Fruit fly (Drosophila melanogaster) whole organism, embryonic: ENCODE measurements around the gene CG4660.

ENCODE experiments used
- Atf-2 ChIP-seq: fragments of 200-800 bp; sonication (Bioruptor generic); optimal IDR thresholded peaks from 2 replicates; lab custom pipeline; 2016; ENCODE audit warnings: missing biosample characterization, missing genetic modification characterization
- CG10979 ChIP-seq: fragments of 200-800 bp; sonication (Bioruptor generic); optimal IDR thresholded peaks from 2 replicates; lab custom pipeline; 2018; ENCODE audit warnings: missing biosample characterization, mild to moderate bottlenecking, missing genetic modification characterization, moderate library complexity
- CG11093 ChIP-seq: fragments of 200-800 bp; sonication (Bioruptor generic); IDR thresholded peaks from 3 replicates; pipeline ENCODE4 v1.3.6; 2022; ENCODE audit warnings: missing biosample characterization, missing genetic modification characterization
- CG1233 ChIP-seq: fragments of 200-800 bp; sonication (Bioruptor generic); optimal IDR thresholded peaks from 4 replicates; lab custom pipeline; 2018; ENCODE audit warnings: missing biosample characterization, mild to moderate bottlenecking, missing genetic modification characterization
- CG12659 ChIP-seq: fragments of 200-800 bp; sonication (Bioruptor generic); optimal IDR thresholded peaks from 3 replicates; lab custom pipeline; 2017; ENCODE audit warnings: mild to moderate bottlenecking, missing biosample characterization, missing genetic modification reagents, missing genetic modification characterization
- CG12769 ChIP-seq: fragments of 200-800 bp; sonication (Bioruptor generic); optimal IDR thresholded peaks from 2 replicates; lab custom pipeline; 2019; ENCODE audit warnings: missing biosample characterization, mild to moderate bottlenecking, missing genetic modification characterization, moderate library complexity
- CG13775 ChIP-seq: fragments of 200-800 bp; sonication (Bioruptor generic); optimal IDR thresholded peaks from 3 replicates; lab custom pipeline; 2017; ENCODE audit warnings: missing biosample characterization, mild to moderate bottlenecking, missing genetic modification characterization
- CG14710 ChIP-seq: fragments of 200-800 bp; sonication (Bioruptor generic); optimal IDR thresholded peaks from 3 replicates; lab custom pipeline; 2019; ENCODE audit warnings: missing biosample characterization, mild to moderate bottlenecking, missing genetic modification characterization, moderate library complexity
- CG14965 ChIP-seq: fragments of 200-800 bp; sonication (Bioruptor generic); optimal IDR thresholded peaks from 2 replicates; lab custom pipeline; 2016; ENCODE audit warnings: missing biosample characterization, missing genetic modification characterization, borderline replicate concordance
- CG1529 ChIP-seq: fragments of 200-800 bp; sonication (Bioruptor generic); optimal IDR thresholded peaks from 3 replicates; lab custom pipeline; 2018; ENCODE audit warnings: missing biosample characterization, missing genetic modification characterization
- CG1602 ChIP-seq: fragments of 200-800 bp; sonication (Bioruptor generic); optimal IDR thresholded peaks from 3 replicates; lab custom pipeline; 2016; ENCODE audit warnings: missing biosample characterization, missing genetic modification characterization
- CG2875 ChIP-seq: fragments of 200-800 bp; sonication (Bioruptor generic); optimal IDR thresholded peaks from 2 replicates; lab custom pipeline; 2017; ENCODE audit warnings: missing biosample characterization, mild to moderate bottlenecking, missing genetic modification characterization, missing genetic modification reagents
- CG2889 ChIP-seq: fragments of 200-800 bp; sonication (Bioruptor generic); IDR thresholded peaks from 3 replicates; pipeline ENCODE4 v1.3.6; 2022; ENCODE audit warnings: missing biosample characterization, missing genetic modification characterization
- CG3726 ChIP-seq: fragments of 200-800 bp; sonication (Bioruptor generic); IDR thresholded peaks from 3 replicates; pipeline ENCODE4, ENCODE4 v1.3.6; 2022; ENCODE audit warnings: missing biosample characterization, missing genetic modification characterization
- CG4282 ChIP-seq: fragments of 200-800 bp; sonication (Bioruptor generic); optimal IDR thresholded peaks from 2 replicates; lab custom pipeline; 2016; ENCODE audit warnings: missing biosample characterization, missing genetic modification characterization
- CG4328 ChIP-seq: fragments of 200-800 bp; sonication (Bioruptor generic); optimal IDR thresholded peaks from 3 replicates; lab custom pipeline; 2017; ENCODE audit warnings: missing biosample characterization, missing genetic modification reagents, missing genetic modification characterization
- CG4707 ChIP-seq: fragments of 200-800 bp; sonication (Bioruptor generic); optimal IDR thresholded peaks from 2 replicates; lab custom pipeline; 2018; ENCODE audit warnings: missing biosample characterization, mild to moderate bottlenecking, missing genetic modification characterization, moderate library complexity
- CG7357 ChIP-seq: fragments of 200-800 bp; sonication (Bioruptor generic); IDR thresholded peaks from 3 replicates; pipeline ENCODE4 v1.3.6; 2022; ENCODE audit warnings: missing biosample characterization, missing genetic modification characterization
- CG8089 ChIP-seq: fragments of 200-800 bp; sonication (Bioruptor generic); optimal IDR thresholded peaks from 3 replicates; lab custom pipeline; 2016; ENCODE audit warnings: missing biosample characterization, missing genetic modification characterization
- CG8478 ChIP-seq: fragments of >200 bp; optimal IDR thresholded peaks from 2 replicates; lab custom pipeline; 2018
- Chrac-16 ChIP-seq: fragments of 200-800 bp; sonication (Bioruptor generic); optimal IDR thresholded peaks from 3 replicates; lab custom pipeline; 2016; ENCODE audit warnings: missing biosample characterization, missing genetic modification characterization
- CoRest ChIP-seq: fragments of 200-800 bp; sonication (Bioruptor generic); optimal IDR thresholded peaks from 3 replicates; lab custom pipeline; 2018; ENCODE audit warnings: missing biosample characterization, mild to moderate bottlenecking, missing genetic modification characterization, moderate library complexity
- D ChIP-seq, 2 experiments: fragments of 200-800 bp in 1 of 2; fragments of >200 bp in 1 of 2; sonication (Bioruptor generic) in 1 of 2; optimal IDR thresholded peaks; 2 replicates in 1 of 2; 3 replicates in 1 of 2; lab custom pipeline; 2017; ENCODE audit warnings: mild to moderate bottlenecking in 1 of 2, missing biosample characterization in 1 of 2, missing genetic modification characterization in 1 of 2, missing genetic modification reagents in 1 of 2
- Deaf1 ChIP-seq: fragments of 200-800 bp; optimal IDR thresholded peaks from 3 replicates; lab custom pipeline; 2019; ENCODE audit warnings: missing biosample characterization, mild to moderate bottlenecking, missing genetic modification characterization, moderate library complexity
- Drgx ChIP-seq: fragments of 200-800 bp; sonication (Bioruptor generic); IDR thresholded peaks from 2 replicates; pipeline ENCODE4 v1.3.6; 2022; ENCODE audit warnings: missing biosample characterization, missing genetic modification characterization
- Eip74EF ChIP-seq, 2 experiments: fragments of 200-800 bp in 1 of 2; fragments of >200 bp in 1 of 2; sonication (Bioruptor generic) in 1 of 2; optimal IDR thresholded peaks; 2 replicates each; lab custom pipeline; 2017 to 2019; ENCODE audit warnings: missing biosample characterization in 2 of 2, missing genetic modification characterization in 2 of 2, mild to moderate bottlenecking in 1 of 2, moderate library complexity in 1 of 2
- Fer1 ChIP-seq: fragments of 200-800 bp; sonication (Bioruptor generic); optimal IDR thresholded peaks from 2 replicates; lab custom pipeline; 2017; ENCODE audit warnings: missing biosample characterization, mild to moderate bottlenecking, missing genetic modification characterization
- Gsc ChIP-seq: fragments of 200-800 bp; sonication (Bioruptor generic); IDR thresholded peaks from 2 replicates; pipeline ENCODE4 v1.3.6; 2022; ENCODE audit warnings: missing biosample characterization, missing genetic modification characterization
- Hmx ChIP-seq: fragments of 200-800 bp; sonication (Bioruptor generic); optimal IDR thresholded peaks from 2 replicates; lab custom pipeline; 2016; ENCODE audit warnings: missing biosample characterization, missing genetic modification characterization
- Lhr ChIP-seq: fragments of 200-800 bp; sonication (Bioruptor generic); optimal IDR thresholded peaks from 3 replicates; lab custom pipeline; 2017; ENCODE audit warnings: mild to moderate bottlenecking, missing biosample characterization, missing genetic modification reagents, missing genetic modification characterization
- Opbp ChIP-seq: fragments of 200-800 bp; sonication (Bioruptor generic); IDR thresholded peaks from 3 replicates; pipeline ENCODE4 v1.3.6; 2022; ENCODE audit warnings: missing biosample characterization, missing genetic modification characterization; ENCODE audit not compliant: partially characterized antibody
- Sry-δ ChIP-seq: fragments of 200-800 bp; sonication (Bioruptor generic); optimal IDR thresholded peaks from 2 replicates; lab custom pipeline; 2016; ENCODE audit warnings: missing biosample characterization, missing genetic modification characterization
- Tbp ChIP-seq: fragments of >200 bp; optimal IDR thresholded peaks from 2 replicates; lab custom pipeline; 2018; ENCODE audit warnings: missing biosample characterization, missing genetic modification characterization
- amos ChIP-seq: fragments of 200-800 bp; sonication (Bioruptor generic); IDR thresholded peaks from 2 replicates; pipeline ENCODE4 v1.3.6; 2022; ENCODE audit warnings: missing biosample characterization, missing genetic modification characterization; ENCODE audit not compliant: partially characterized antibody
- bigmax ChIP-seq: fragments of 200-800 bp; sonication (Bioruptor generic); optimal IDR thresholded peaks from 2 replicates; lab custom pipeline; 2018; ENCODE audit warnings: missing biosample characterization, mild to moderate bottlenecking, missing genetic modification characterization
- crc ChIP-seq: fragments of 200-800 bp; sonication (Bioruptor generic); optimal IDR thresholded peaks from 2 replicates; lab custom pipeline; 2016; ENCODE audit warnings: missing biosample characterization, missing genetic modification characterization
- eve ChIP-seq, 2 experiments: fragments of >200 bp; optimal IDR thresholded peaks; 2 replicates each; lab custom pipeline; 2017; ENCODE audit warnings: missing biosample characterization in 2 of 2, missing genetic modification characterization in 2 of 2
- fd64A ChIP-seq: fragments of 200-800 bp; sonication (Bioruptor generic); optimal IDR thresholded peaks from 3 replicates; lab custom pipeline; 2018; ENCODE audit warnings: missing biosample characterization, mild to moderate bottlenecking, missing genetic modification characterization
- fru ChIP-seq: fragments of >200 bp; optimal IDR thresholded peaks from 2 replicates; lab custom pipeline; 2017
- nerfin-1 ChIP-seq: fragments of 200-800 bp; sonication (Bioruptor generic); optimal IDR thresholded peaks from 3 replicates; lab custom pipeline; 2019; ENCODE audit warnings: missing biosample characterization, mild to moderate bottlenecking, missing genetic modification characterization, moderate library complexity
- phol ChIP-seq: fragments of 200-800 bp; sonication (Bioruptor generic); optimal IDR thresholded peaks from 3 replicates; lab custom pipeline; 2018; ENCODE audit warnings: missing biosample characterization, mild to moderate bottlenecking, missing genetic modification characterization, moderate library complexity
- pros ChIP-seq: fragments of 200-800 bp; sonication (Bioruptor generic); optimal IDR thresholded peaks from 3 replicates; lab custom pipeline; 2019; ENCODE audit warnings: missing biosample characterization, mild to moderate bottlenecking, missing genetic modification characterization, moderate library complexity
- psq ChIP-seq: fragments of 200-800 bp; sonication (Bioruptor generic); optimal IDR thresholded peaks from 2 replicates; lab custom pipeline; 2017; ENCODE audit warnings: missing biosample characterization, missing genetic modification characterization
- sens ChIP-seq: fragments of 200-800 bp; sonication (Bioruptor generic); peaks from one replicate; lab custom pipeline; 2016; ENCODE audit warnings: missing biosample characterization, missing genetic modification characterization
- stwl ChIP-seq: fragments of 200-800 bp; sonication (Bioruptor generic); optimal IDR thresholded peaks from 3 replicates; lab custom pipeline; 2018; ENCODE audit warnings: missing biosample characterization, mild to moderate bottlenecking, missing genetic modification characterization, moderate library complexity
- tup ChIP-seq: fragments of 200-800 bp; sonication (Bioruptor generic); optimal IDR thresholded peaks from 2 replicates; lab custom pipeline; 2016; ENCODE audit warnings: missing biosample characterization, mild to moderate bottlenecking, missing genetic modification characterization, moderate library complexity
- twi ChIP-seq: fragments of 200-800 bp; optimal IDR thresholded peaks from 2 replicates; lab custom pipeline; 2019; ENCODE audit warnings: missing biosample characterization, mild to moderate bottlenecking, missing genetic modification characterization, moderate library complexity
- tx ChIP-seq: fragments of 200-800 bp; sonication (Bioruptor generic); optimal IDR thresholded peaks from 2 replicates; lab custom pipeline; 2016; ENCODE audit warnings: missing biosample characterization, missing genetic modification characterization
- unc-4 ChIP-seq: fragments of 200-800 bp; sonication (Bioruptor generic); IDR thresholded peaks from 2 replicates; pipeline ENCODE4 v1.3.6; 2022; ENCODE audit warnings: missing biosample characterization, missing genetic modification characterization; ENCODE audit not compliant: partially characterized antibody
- zen2 ChIP-seq: fragments of 200-800 bp; sonication (Bioruptor generic); IDR thresholded peaks from 3 replicates; pipeline ENCODE4 v1.3.6; 2022; ENCODE audit warnings: missing biosample characterization, missing genetic modification characterization; ENCODE audit not compliant: partially characterized antibody

CG4660 gene

DNA sequence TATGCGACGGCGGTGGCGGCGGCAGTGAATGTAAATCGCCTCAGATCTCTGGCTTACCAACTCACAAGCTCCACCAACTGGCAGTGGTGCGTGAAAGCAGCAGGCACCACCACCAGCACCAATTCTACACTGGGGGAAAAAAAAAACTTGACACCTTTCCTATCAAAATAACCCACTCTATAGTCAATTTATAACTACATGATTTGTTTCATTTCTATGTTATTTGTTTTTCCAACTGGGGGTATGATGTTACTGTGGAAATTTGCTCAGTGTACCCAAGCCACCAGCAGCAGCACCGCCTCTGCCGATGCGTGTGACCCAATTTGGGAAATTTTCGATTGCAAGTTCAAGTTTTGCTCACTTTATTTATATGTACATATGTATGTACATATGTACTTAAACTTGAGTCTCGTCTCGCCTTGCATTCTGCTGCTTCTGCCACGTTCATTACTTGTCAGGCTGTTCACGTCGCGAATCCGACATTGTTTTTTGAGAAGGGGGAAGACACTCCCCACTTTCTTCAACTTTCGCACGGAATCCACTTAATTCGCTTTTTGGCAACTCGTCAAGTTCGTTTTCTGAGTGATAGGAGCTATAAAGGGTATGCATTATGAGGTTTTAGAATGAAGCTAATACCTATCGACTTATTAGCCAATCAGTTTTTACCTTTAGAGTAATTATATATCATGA is 21.9 kb downstream of the CG4660 start (continued):
- TF ChIP-seq D (optimal IDR thresholded peaks at IDR 0.05; lab: Kevin White, UChicago), result no peak
- TF ChIP-seq D (GFP tag; optimal IDR thresholded peaks at IDR 0.05; lab: Kevin White, UChicago), result peak; percentile 20
- no peak for TF ChIP-seq Opbp (GFP tag; lab: Robert Waterston, UW)
- TF ChIP-seq tx (GFP tag; lab: Kevin White, UChicago), result no peak
- TF ChIP-seq sens, result peak; percentile 50
- TF ChIP-seq Hmx (GFP tag; lab: Kevin White, UChicago), result no peak
- TF ChIP-seq CG1529 (GFP tag; lab: Kevin White, UChicago), result no peak
- TF ChIP-seq Fer1, result no peak
- TF ChIP-seq nerfin-1, result no peak
- TF ChIP-seq CG4282 (GFP tag; lab: Kevin White, UChicago), result no peak
- TF ChIP-seq amos (GFP tag; lab: Robert Waterston, UW), result no peak
- TF ChIP-seq pros (GFP tag; lab: Kevin White, UChicago), result no peak
- TF ChIP-seq tup, result no peak
- TF ChIP-seq Chrac-16 (GFP tag; lab: Kevin White, UChicago), result no peak
- peak; percentile 18 for TF ChIP-seq CG1602 (GFP tag; lab: Kevin White, UChicago)
- no peak for TF ChIP-seq CG12769
- no peak for TF ChIP-seq unc-4 (GFP tag; lab: Robert Waterston, UW)
- TF ChIP-seq Lhr (GFP tag; lab: Kevin White, UChicago), result no peak
- TF ChIP-seq stwl (tag; lab: Kevin White, UChicago), result no peak
- no peak for TF ChIP-seq CG7357
- no peak for TF ChIP-seq zen2 (GFP tag; lab: Robert Waterston, UW)
- TF ChIP-seq Drgx (GFP tag; lab: Robert Waterston, UW), result peak; percentile 65; the same call in 1 of the 2 replicates
- no peak for TF ChIP-seq CG14965 (GFP tag; lab: Kevin White, UChicago)
- no peak for TF ChIP-seq CG12659
- TF ChIP-seq crc (GFP tag; lab: Kevin White, UChicago), result no peak
- no peak for TF ChIP-seq CG2889 (GFP tag; lab: Robert Waterston, UW)
- no peak for TF ChIP-seq psq (GFP tag; lab: Kevin White, UChicago)
- no peak for TF ChIP-seq Gsc (GFP tag; lab: Robert Waterston, UW)
- TF ChIP-seq CG2875 (GFP tag; lab: Kevin White, UChicago), result no peak
- TF ChIP-seq eve (GFP tag; optimal IDR thresholded peaks at IDR 0.05; lab: Kevin White, UChicago), result no peak
- no peak for TF ChIP-seq CG4707 (GFP tag; lab: Kevin White, UChicago)
- no peak for TF ChIP-seq CG13775 (GFP tag; lab: Kevin White, UChicago)
- no peak for TF ChIP-seq Eip74EF (GFP tag; optimal IDR thresholded peaks at IDR 0.05; lab: Kevin White, UChicago)
- no peak for TF ChIP-seq CoRest (tag; lab: Kevin White, UChicago)
- TF ChIP-seq CG10979 (tag; lab: Kevin White, UChicago), result peak; percentile 36
- no peak for TF ChIP-seq twi (tag; lab: Kevin White, UChicago)
- TF ChIP-seq CG14710, result no peak
- no peak for TF ChIP-seq fd64A
- no peak for TF ChIP-seq Sry-δ (GFP tag; lab: Kevin White, UChicago)
- TF ChIP-seq CG8478 (lab: Kevin White, UChicago), result no peak
- TF ChIP-seq Deaf1 (tag; lab: Kevin White, UChicago), result no peak
- TF ChIP-seq Tbp (GFP tag; lab: Kevin White, UChicago), result no peak
- no peak for TF ChIP-seq CG4328
- peak; percentile 25 for TF ChIP-seq phol (tag; lab: Kevin White, UChicago)
- no peak for TF ChIP-seq bigmax (GFP tag; lab: Kevin White, UChicago)
- 0 out of 3 replicates have a peak, but pooled peaks have one; percentile 21 for TF ChIP-seq CG11093 (GFP tag; lab: Robert Waterston, UW)
- no peak for TF ChIP-seq CG8089
- TF ChIP-seq Atf-2 (GFP tag; lab: Kevin White, UChicago), result no peak
- TF ChIP-seq CG1233 (GFP tag; lab: Kevin White, UChicago), result no peak
- TF ChIP-seq CG3726 (GFP tag; lab: Robert Waterston, UW), result no peak
- no peak for TF ChIP-seq fru (lab: Kevin White, UChicago)
